Fruit fly (Drosophila melanogaster) S2 (cell line): ENCODE results near the gene CG3638.

Experiments
- CG8478 ChIP-seq: fragments of >200 bp; optimal IDR thresholded peaks from 2 replicates; lab custom pipeline; 2018
- CTCF ChIP-seq, 2 experiments: fragments of >200 bp; optimal IDR thresholded peaks; 2 replicates each; lab custom pipeline; 2018

The CG3638 gene

DNA sequence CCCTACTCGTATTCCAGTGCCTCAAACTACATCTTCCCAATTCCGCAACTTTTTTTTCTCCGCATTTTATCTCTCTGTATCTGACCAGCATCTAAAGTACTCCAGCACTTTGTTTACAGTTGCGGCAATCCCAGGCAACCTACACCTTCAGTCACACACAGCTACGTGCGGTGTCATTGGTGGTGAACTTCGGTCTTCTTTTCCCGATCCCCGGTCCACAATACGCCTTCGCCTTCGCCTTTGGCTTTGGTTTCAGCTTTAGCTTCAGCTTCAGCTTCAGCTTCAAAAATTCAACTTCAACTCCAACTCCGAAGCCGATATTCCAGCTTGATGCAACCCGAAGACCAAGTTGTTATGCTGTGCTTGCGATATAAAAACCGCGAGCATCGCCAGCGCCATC, 45.5 kb downstream of the CG3638 start, which contains the start of gene CG11380:
TSS of gene CG11380 (plus strand) at position 301 of the 400 bp plus-strand sequence.
- no peak for TF ChIP-seq CTCF (optimal IDR thresholded peaks at IDR 0.05; lab: Kevin White, UChicago)
- no peak for TF ChIP-seq CG8478 (lab: Kevin White, UChicago)

DNA sequence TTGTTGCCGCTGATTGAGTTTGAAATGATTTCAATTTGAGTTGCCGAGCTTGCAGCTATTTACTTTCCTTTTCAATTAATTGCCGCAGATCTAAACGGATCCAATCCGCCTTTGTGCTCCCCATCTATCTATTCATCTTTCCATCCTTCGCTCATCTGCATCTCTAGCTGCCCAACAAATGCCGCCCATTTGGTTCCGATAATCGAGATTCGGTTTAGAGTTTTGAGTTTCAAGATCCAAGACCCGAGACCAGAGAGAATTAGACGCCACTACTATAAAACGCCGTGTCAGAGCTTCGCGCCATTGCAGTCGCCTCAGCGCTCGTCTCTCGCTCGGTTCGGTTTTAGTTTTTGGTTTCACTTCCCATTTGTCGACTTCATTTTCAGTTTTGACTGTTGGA, 52.0 kb downstream of the CG3638 start, which contains the start of gene CG14626:
TSS of gene CG14626 (plus strand) at position 301 of the 400 bp plus-strand sequence.
- no peak for TF ChIP-seq CG8478 (lab: Kevin White, UChicago)
- no peak for TF ChIP-seq CTCF (optimal IDR thresholded peaks at IDR 0.05; lab: Kevin White, UChicago)

DNA sequence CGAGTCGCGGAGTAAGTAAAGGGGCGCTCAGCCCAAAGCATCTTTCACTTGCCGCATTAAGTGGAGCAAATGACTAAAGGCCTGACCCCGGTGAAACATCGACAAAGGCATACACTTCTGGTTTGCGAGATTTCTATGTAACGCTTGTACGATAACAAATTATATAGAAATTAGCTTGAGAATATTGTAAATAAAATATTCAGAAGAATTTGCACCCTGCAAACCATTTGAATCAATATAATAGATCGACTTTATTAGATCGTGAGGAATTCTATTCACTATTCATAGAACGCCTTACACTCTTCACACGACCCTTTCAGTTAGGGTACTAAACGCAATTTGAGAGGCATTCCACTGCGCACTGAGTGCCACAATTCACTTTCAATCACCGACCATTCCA, 52.7 kb downstream of the CG3638 start:
- no peak for TF ChIP-seq CG8478 (lab: Kevin White, UChicago)
- TF ChIP-seq CTCF (optimal IDR thresholded peaks at IDR 0.05; lab: Kevin White, UChicago): no peak

DNA sequence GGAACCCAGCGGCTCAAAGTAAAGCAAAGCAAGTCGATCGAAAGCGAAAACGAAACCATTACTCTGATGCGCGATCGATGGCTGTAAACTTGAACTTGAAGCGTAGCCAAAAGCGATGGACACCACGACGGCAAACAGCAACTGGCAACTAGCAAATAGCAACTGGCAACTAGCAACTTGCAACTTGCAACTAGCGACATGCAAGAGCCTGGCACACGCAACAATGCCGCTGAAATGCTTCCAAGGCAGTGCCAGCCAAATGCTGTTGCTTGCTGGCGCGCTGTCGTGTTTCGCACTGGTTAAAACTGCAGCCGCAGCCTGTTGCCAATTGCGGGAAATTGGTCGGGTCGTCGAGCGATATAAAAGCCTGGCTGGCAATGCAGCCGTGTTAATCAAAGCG, 55.2 kb downstream of the CG3638 start, which contains the start of gene CG14627:
TSS of gene CG14627 (plus strand) at position 301 of the 400 bp plus-strand sequence.
- TF ChIP-seq CG8478 (lab: Kevin White, UChicago) (no peak), CTCF (optimal IDR thresholded peaks at IDR 0.05; lab: Kevin White, UChicago) (no peak)

DNA sequence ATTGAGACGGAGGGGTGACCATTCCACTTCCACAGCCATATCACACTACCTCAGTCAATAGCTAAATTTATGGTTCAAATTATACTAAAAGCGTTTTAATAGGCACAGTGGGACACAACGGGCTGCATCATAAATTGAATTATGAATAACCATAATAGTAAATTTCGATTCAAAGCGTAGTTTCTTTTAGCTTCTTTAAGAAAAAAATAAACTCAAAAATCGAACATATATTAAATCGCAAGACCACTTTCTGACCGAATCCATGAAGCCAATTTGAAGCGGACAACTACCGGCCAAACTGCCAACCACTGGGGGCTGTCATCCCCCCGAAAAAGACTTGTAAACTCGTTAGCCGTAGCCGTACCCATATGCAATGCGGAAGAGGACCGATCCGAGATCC, 55.6 kb downstream of the CG3638 start:
- TF ChIP-seq CTCF (optimal IDR thresholded peaks at IDR 0.05; lab: Kevin White, UChicago) (no peak), CG8478 (lab: Kevin White, UChicago) (no peak)

DNA sequence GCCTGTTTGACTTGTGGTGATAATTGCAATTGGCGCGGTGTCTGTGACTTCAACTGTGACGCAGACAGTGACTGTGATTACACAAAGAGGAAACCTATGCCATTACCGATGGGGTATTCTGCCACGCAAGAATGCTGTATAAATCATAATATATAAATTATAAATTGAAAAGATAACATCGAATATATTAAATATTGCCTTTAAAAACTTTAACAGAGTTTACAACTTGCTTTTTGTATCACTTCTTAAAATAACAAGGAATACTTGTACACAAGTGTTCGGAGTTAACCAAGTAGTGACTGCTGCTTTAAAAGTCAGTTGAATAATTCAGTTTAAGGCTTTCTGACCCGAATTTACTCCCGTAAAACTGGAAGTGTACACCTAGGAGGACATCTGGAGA, 56.6 kb downstream of the CG3638 start, which contains the start of gene CG11379:
TSS of gene CG11379 (plus strand) at position 301 of the 400 bp plus-strand sequence.
- TF ChIP-seq CTCF (optimal IDR thresholded peaks at IDR 0.05; lab: Kevin White, UChicago): no peak
- TF ChIP-seq CG8478 (lab: Kevin White, UChicago): no peak

DNA sequence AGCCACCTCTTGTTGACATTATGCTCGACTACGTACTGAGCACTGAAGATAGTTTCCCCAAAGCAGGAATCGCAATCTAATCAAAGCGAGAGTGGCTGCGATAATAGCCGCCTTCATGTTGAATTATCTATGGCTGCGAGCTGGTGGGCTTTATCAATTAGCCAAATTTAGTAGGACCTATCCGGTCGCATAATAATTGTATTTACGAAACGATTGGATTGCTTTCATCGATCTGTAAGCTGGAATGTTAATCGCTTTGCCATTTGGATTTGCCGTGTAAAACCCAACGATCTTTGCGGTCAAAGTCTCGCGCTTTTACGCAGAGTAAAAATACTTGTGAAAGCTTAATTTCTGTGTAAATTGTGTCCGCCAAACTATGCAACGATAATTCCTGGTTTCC, 60.5 kb downstream of the CG3638 start, which contains the start of gene CG11384:
TSS of gene CG11384 (minus strand) at position 43 of the 400 bp plus-strand sequence.
- TF ChIP-seq CTCF (optimal IDR thresholded peaks at IDR 0.05; lab: Kevin White, UChicago) (no peak), CG8478 (lab: Kevin White, UChicago) (no peak)

DNA sequence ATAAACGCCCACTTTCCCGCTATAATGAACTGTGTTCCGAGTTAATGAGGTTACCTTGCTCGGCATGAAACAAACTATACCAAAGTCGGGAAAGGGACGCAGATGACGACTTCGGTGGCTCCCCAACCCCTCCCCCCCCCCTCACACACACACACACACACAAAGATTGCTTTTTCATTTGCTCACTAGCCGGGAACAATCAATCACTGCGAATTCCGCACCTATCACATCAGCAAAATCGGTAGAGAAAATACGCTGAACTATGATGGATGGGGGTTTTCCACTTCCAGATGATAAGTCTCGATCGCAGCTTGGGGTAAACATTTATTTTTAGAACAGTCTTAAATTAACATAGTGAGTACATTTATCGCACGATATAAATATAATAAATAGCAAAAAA, 62.9 kb downstream of the CG3638 start:
- TF ChIP-seq CTCF (optimal IDR thresholded peaks at IDR 0.05; lab: Kevin White, UChicago): no peak
- TF ChIP-seq CG8478 (lab: Kevin White, UChicago): no peak

DNA sequence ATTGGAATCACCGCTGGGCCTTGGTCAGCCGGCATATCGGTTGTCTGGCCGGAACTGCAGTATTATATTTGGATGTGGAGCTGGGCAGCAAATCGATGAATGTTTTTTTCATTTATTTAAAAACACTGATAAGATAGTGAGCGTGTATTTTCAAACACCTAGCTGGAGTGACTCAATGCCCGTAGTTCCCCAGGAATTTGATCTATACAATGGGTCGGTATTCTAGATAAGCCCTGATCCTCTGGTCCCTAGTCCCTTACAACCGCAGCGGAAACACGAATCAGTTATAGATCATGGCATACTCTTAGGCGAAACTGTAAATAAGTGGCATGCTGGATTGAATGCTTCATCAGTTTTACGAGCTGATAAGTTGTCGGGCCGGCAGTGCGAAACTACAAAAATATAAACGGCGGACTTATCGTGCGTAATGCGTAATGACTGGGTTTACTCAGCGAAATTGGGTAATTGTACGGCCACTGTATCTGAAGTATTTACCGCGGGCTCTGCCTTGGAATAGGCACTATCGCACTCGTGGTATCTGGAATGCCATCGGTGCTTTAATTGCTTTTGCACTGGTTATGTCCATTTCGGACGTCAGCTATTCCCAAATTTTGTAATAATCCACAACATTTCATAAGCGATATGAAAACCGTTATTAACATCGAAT, 63.6 kb downstream of the CG3638 start:
- TF ChIP-seq CTCF (optimal IDR thresholded peaks at IDR 0.05; lab: Kevin White, UChicago): no peak
- no peak for TF ChIP-seq CG8478 (lab: Kevin White, UChicago)

DNA sequence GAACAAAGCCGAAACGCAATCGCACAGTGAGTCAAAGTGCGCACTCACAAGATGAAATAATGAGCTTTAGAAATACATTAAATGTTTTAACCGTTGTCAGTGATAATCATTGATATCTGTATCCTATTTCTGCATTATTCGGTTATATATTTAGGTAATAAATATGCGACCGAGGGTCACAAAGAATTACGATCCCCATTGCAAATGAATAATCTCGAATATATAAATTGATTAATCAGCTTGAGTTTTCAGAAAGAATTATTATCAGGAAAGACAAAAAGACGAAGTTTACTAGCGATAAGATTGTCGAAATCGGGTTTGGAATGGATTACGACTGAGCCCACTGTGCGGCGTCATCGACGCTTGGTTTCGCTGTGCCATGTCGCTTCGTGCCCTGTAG, 65.5 kb downstream of the CG3638 start:
- TF ChIP-seq CTCF (optimal IDR thresholded peaks at IDR 0.05; lab: Kevin White, UChicago) (no peak), CG8478 (lab: Kevin White, UChicago) (no peak)

DNA sequence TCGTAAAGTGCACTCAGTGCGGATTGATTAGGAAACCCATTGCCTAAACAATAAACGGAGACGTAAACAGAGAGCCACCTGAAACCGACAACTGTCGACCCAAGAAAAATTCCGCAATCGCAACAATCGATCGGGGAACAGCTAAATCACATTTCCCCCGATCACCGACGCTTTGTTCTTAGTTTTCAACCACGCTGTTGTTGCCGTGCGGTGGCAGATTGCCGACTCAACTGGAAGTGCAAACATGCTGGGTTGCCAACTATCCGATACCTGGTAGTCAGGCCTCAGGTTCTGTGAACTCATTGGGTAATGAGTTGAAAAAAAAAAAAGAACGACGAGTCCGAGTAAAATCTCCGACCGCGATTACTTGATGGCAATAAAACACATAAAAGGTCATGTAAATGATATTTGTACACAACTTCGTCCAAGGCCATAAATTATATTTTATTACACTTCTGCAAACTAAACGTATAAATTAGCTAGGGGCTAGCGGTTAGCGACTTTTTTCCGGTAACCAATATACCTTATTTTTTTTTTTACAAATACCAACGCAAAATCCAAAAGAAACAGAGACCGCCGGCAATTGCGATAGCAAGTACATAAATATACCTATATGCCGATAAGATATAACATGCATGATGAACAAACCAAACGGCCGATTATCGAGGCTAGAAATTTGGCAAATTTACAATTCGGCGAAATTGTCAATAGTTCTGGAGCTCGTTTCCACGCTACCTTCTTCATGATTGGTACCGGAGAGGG, 66.2 kb downstream of the CG3638 start, which contains the start of gene CG11378:
TSS of gene CG11378 (plus strand) at position 712 of the 762 bp plus-strand sequence.
- TF ChIP-seq CTCF (optimal IDR thresholded peaks at IDR 0.05; lab: Kevin White, UChicago) (no peak), CG8478 (lab: Kevin White, UChicago) (no peak)
